Worm (Caenorhabditis elegans) whole organism, L2 larva: Measurements from ENCODE around the gene mua-6.

Experiments used
- ceh-16 ChIP-seq: fragments of 150-350 bp; optimal IDR thresholded peaks from 2 replicates; lab custom pipeline; 2014; ENCODE audit warnings: missing biosample characterization, missing genetic modification characterization
- dmd-4 ChIP-seq: sonication (generic microtip); optimal IDR thresholded peaks from 2 replicates; lab custom pipeline; 2017; ENCODE audit warnings: missing biosample characterization, missing genetic modification characterization
- elt-3 ChIP-seq: sonication (generic microtip); optimal IDR thresholded peaks from 2 replicates; lab custom pipeline; 2017; ENCODE audit warnings: missing biosample characterization, missing genetic modification characterization
- mdl-1 ChIP-seq, 2 experiments: fragments of 150-350 bp in 1 of 2; sonication (generic microtip) in 1 of 2; optimal IDR thresholded peaks; 2 replicates each; lab custom pipeline; 2017; ENCODE audit warnings: missing biosample characterization in 2 of 2, missing genetic modification characterization in 2 of 2
- nhr-10 ChIP-seq: sonication (generic microtip); optimal IDR thresholded peaks from 2 replicates; lab custom pipeline; 2017; ENCODE audit warnings: missing biosample characterization, missing genetic modification characterization

- TF ChIP-seq mdl-1 (tag; optimal IDR thresholded peaks at IDR 0.05; lab: Kevin White, UChicago) (no peak), dmd-4 (tag; lab: Kevin White, UChicago) (no peak), nhr-10 (no peak), ceh-16 (tag; lab: Kevin White, UChicago) (no peak), elt-3 (tag; lab: Kevin White, UChicago) (no peak)
These were observed 5.7 kb upstream of the mua-6 start for ce11 chrX:16271147-16271546.
